Worm (Caenorhabditis elegans) whole organism, mixed stage, embryonic: ENCODE data around the gene T11B7.2.

ENCODE experiments used
- blmp-1 ChIP-seq: fragments of 150-350 bp; optimal IDR thresholded peaks from 2 replicates; lab custom pipeline; 2014; ENCODE audit warnings: missing biosample characterization, missing genetic modification characterization
- ces-1 ChIP-seq: fragments of 150-350 bp; optimal IDR thresholded peaks from 2 replicates; lab custom pipeline; 2014; ENCODE audit warnings: missing biosample characterization, missing genetic modification reagents, missing genetic modification characterization
- cnd-1 ChIP-seq: fragments of 200-800 bp; sonication (Bioruptor generic); optimal IDR thresholded peaks from 2 replicates; lab custom pipeline; 2018; ENCODE audit warnings: mild to moderate bottlenecking, missing genetic modification characterization, missing compliant biosample characterization
- drap-1 ChIP-seq: fragments of 200-800 bp; sonication (Bioruptor generic); optimal IDR thresholded peaks from 3 replicates; lab custom pipeline; 2018; ENCODE audit warnings: mild to moderate bottlenecking, missing genetic modification characterization, missing compliant biosample characterization
- lin-13 ChIP-seq: fragments of 150-350 bp; optimal IDR thresholded peaks from 2 replicates; lab custom pipeline; 2014; ENCODE audit warnings: missing biosample characterization, missing genetic modification characterization
- pha-4 ChIP-seq: fragments of 150-350 bp; optimal IDR thresholded peaks from 2 replicates; lab custom pipeline; 2018; ENCODE audit warnings: missing biosample characterization, missing genetic modification reagents, missing genetic modification characterization
- unc-39 ChIP-seq: fragments of 150-350 bp; optimal IDR thresholded peaks from 2 replicates; lab custom pipeline; 2014; ENCODE audit warnings: missing biosample characterization, missing genetic modification characterization

DNA sequence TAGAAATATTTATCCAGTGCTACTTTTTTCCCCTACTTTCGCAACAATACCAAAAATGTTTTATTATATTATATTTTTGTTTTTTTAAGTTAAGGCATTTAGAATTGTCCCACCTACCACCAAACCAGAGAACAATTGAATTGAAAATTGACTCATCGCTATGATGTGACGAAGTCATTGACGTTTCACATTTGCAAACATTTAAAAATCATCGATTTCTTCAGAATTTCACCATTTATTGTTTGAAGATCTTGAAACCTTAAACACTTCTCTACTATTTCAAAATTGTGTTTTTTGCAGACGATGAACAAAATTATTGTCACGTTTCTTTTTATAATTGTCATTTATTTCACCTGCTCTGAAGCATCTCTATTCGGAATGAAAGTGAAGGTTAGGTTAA, 36.8 kb upstream of the T11B7.2 start, which contains the start of gene C09G9.8:
- TF ChIP-seq blmp-1 (tag; lab: Kevin White, UChicago) (no peak), drap-1 (GFP tag; lab: Kevin White, UChicago) (no peak), cnd-1 (tag; lab: Kevin White, UChicago) (no peak), ces-1 (GFP tag; lab: Kevin White, UChicago) (no peak), pha-4 (no peak), unc-39 (no peak), lin-13 (tag; lab: Kevin White, UChicago) (no peak)
